Fruit fly (Drosophila melanogaster): ENCODE data around the gene rdgA.

Gene rdgA

DNA sequence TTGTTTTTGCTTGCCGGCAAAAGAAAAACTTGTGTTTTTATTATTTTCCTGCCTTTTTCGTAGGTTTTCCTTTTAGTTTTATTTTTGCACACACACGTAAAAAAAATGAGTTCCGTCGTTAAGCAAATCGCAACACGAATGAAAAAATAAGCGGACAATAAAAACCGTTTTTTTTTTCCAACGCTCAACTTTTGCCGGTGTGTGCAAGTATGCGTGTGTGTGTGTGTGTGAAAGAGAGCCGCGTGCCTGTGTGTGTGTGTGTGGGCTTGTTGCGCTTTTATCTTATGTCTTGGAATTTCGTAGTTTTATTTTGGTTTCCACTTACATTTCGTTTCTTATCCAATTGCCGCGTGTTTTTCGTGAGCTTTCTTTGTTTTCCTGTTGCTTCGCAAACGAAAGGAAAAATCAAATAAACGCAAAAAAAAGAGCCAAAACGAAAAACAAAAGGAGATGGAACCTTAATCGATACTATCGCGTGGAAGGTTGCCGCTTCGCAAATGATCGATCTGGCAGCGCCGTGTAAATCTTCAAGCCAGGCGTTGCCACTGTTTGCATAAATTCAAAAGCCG lies 8.9 kb upstream of the rdgA start, which contains the start of gene Moe (continued):
- TF ChIP-seq Atf3 (GFP tag; optimal IDR thresholded peaks at IDR 0.05) (peak; percentile 15), Sin3A (optimal IDR thresholded peaks at IDR 0.05) (peak; percentile 42), dimm (GFP tag; IDR thresholded peaks at IDR 0.05) (no peak), lbe (GFP tag; optimal IDR thresholded peaks at IDR 0.05) (no peak), CG15011 (GFP tag; optimal IDR thresholded peaks at IDR 0.05) (no peak), zfh2 (GFP tag; optimal IDR thresholded peaks at IDR 0.05) (peak; percentile 79), Blimp-1 (GFP tag; optimal IDR thresholded peaks at IDR 0.05) (no peak), crp (GFP tag; optimal IDR thresholded peaks at IDR 0.05) (peak in 1 of 2 experiments; percentile 75), CG9817 (tag; optimal IDR thresholded peaks at IDR 0.05) (peak; percentile 35), CG11085 (GFP tag; IDR thresholded peaks at IDR 0.05) (peak; percentile 57), CG4707 (GFP tag; optimal IDR thresholded peaks at IDR 0.05) (no peak), CG14667 (GFP tag; IDR thresholded peaks at IDR 0.05) (0 out of 2 replicates have a peak, but pooled peaks have one; percentile 24), CG7839 (tag; optimal IDR thresholded peaks at IDR 0.05) (peak; percentile 23), Rfx (GFP tag; IDR thresholded peaks at IDR 0.05) (peak; percentile 81), sd (tag; optimal IDR thresholded peaks at IDR 0.05) (peak; percentile 72), grn (GFP tag; optimal IDR thresholded peaks at IDR 0.05) (no peak), CG3163 (GFP tag; optimal IDR thresholded peaks at IDR 0.05) (peak; percentile 51), lilli (GFP tag; optimal IDR thresholded peaks at IDR 0.05) (peak; percentile 81), CG1529 (GFP tag; optimal IDR thresholded peaks at IDR 0.05) (no peak), Opbp (GFP tag; IDR thresholded peaks at IDR 0.05; ENCODE audit: partially characterized antibody) (peak; percentile 86), CG1233 (GFP tag; optimal IDR thresholded peaks at IDR 0.05) (no peak), exex (tag; optimal IDR thresholded peaks at IDR 0.05) (no peak), CG3726 (GFP tag; IDR thresholded peaks at IDR 0.05) (no peak), Spps (tag; optimal IDR thresholded peaks at IDR 0.05) (no peak), CG6683 (GFP tag; optimal IDR thresholded peaks at IDR 0.05) (no peak), CG31388 (GFP tag; optimal IDR thresholded peaks at IDR 0.05) (no peak), Camta (GFP tag; optimal IDR thresholded peaks at IDR 0.05) (peak; percentile 54), pzg (GFP tag; optimal IDR thresholded peaks at IDR 0.05) (peak; percentile 72), row (GFP tag; IDR thresholded peaks at IDR 0.05) (peak; percentile 75), CG7928 (GFP tag; optimal IDR thresholded peaks at IDR 0.05) (no peak), CG10274 (GFP tag; optimal IDR thresholded peaks at IDR 0.05) (no peak), fd102C (GFP tag; optimal IDR thresholded peaks at IDR 0.05) (no peak), CG14860 (GFP tag; IDR thresholded peaks at IDR 0.05; ENCODE audit: partially characterized antibody) (peak; percentile 60; the same call in 2 of the 3 replicates), CG11723 (GFP tag; optimal IDR thresholded peaks at IDR 0.05) (no peak), Mad (GFP tag; optimal IDR thresholded peaks at IDR 0.05) (peak; percentile 37), Rx (GFP tag; IDR thresholded peaks at IDR 0.05) (0 out of 2 replicates have a peak, but pooled peaks have one; percentile 9), CG14710 (tag; optimal IDR thresholded peaks at IDR 0.05) (peak; percentile 62), phol (tag; optimal IDR thresholded peaks at IDR 0.05) (peak; percentile 50), sug (tag; optimal IDR thresholded peaks at IDR 0.05) (peak; percentile 39), CG6175 (GFP tag; IDR thresholded peaks at IDR 0.05) (no peak), Sox100B (GFP tag; optimal IDR thresholded peaks at IDR 0.05) (no peak), HLH54F (GFP tag; optimal IDR thresholded peaks at IDR 0.05) (peak; percentile 68), seq (GFP tag; IDR thresholded peaks at IDR 0.05) (no peak), CG12155 (GFP tag; optimal IDR thresholded peaks at IDR 0.05) (peak; percentile 56), corto (GFP tag; optimal IDR thresholded peaks at IDR 0.05) (no peak), Hr39 (optimal IDR thresholded peaks at IDR 0.05) (no peak), schlank (tag; optimal IDR thresholded peaks at IDR 0.05) (no peak), dati (GFP tag; IDR thresholded peaks at IDR 0.05) (no peak), Nf-YB (GFP tag; optimal IDR thresholded peaks at IDR 0.05) (no peak), btn (GFP tag; optimal IDR thresholded peaks at IDR 0.05) (peak; percentile 12), ara (GFP tag; IDR thresholded peaks at IDR 0.05) (no peak)

Measured in whole organism, embryonic.